Worm (Caenorhabditis elegans) whole organism, mixed stage, embryonic: ENCODE results near the gene R11F4.1.

Experiments
- bed-3 ChIP-seq: fragments of 200-800 bp; sonication (Bioruptor generic); optimal IDR thresholded peaks from 3 replicates; lab custom pipeline; 2018; ENCODE audit warnings: mild to moderate bottlenecking, missing genetic modification characterization, moderate library complexity, missing compliant biosample characterization
- blmp-1 ChIP-seq: fragments of 150-350 bp; optimal IDR thresholded peaks from 2 replicates; lab custom pipeline; 2014; ENCODE audit warnings: missing biosample characterization, missing genetic modification characterization
- ceh-39 ChIP-seq: fragments of 150-350 bp; optimal IDR thresholded peaks from 2 replicates; lab custom pipeline; 2014; ENCODE audit warnings: missing biosample characterization, missing genetic modification characterization
- ceh-43 ChIP-seq: fragments of 200-800 bp; sonication (Bioruptor generic); optimal IDR thresholded peaks from 2 replicates; lab custom pipeline; 2018; ENCODE audit warnings: mild to moderate bottlenecking, missing genetic modification characterization, moderate library complexity, missing compliant biosample characterization
- ceh-83 ChIP-seq: fragments of 200-800 bp; sonication (Bioruptor generic); optimal IDR thresholded peaks from 2 replicates; lab custom pipeline; 2018; ENCODE audit warnings: mild to moderate bottlenecking, missing genetic modification characterization, missing compliant biosample characterization
- ces-1 ChIP-seq: fragments of 150-350 bp; optimal IDR thresholded peaks from 2 replicates; lab custom pipeline; 2014; ENCODE audit warnings: missing biosample characterization, missing genetic modification reagents, missing genetic modification characterization
- drap-1 ChIP-seq: fragments of 200-800 bp; sonication (Bioruptor generic); optimal IDR thresholded peaks from 3 replicates; lab custom pipeline; 2018; ENCODE audit warnings: mild to moderate bottlenecking, missing genetic modification characterization, missing compliant biosample characterization
- elt-1 ChIP-seq: sonication (generic microtip); optimal IDR thresholded peaks from 2 replicates; lab custom pipeline; 2017; ENCODE audit warnings: missing genetic modification characterization, mild to moderate bottlenecking, missing compliant biosample characterization, antibody characterized with exemption, moderate library complexity, borderline replicate concordance; ENCODE audit not compliant: insufficient read depth
- elt-3 ChIP-seq: fragments of 150-350 bp; optimal IDR thresholded peaks from 2 replicates; lab custom pipeline; 2014; ENCODE audit warnings: missing biosample characterization, missing genetic modification characterization
- flh-1 ChIP-seq: fragments of 200-800 bp; sonication (Bioruptor generic); optimal IDR thresholded peaks from 2 replicates; lab custom pipeline; 2018; ENCODE audit warnings: mild to moderate bottlenecking, missing genetic modification characterization, moderate library complexity, missing compliant biosample characterization
- ham-2 ChIP-seq: fragments of 200-800 bp; sonication (Bioruptor generic); optimal IDR thresholded peaks from 2 replicates; lab custom pipeline; 2018; ENCODE audit warnings: mild to moderate bottlenecking, missing genetic modification characterization, missing compliant biosample characterization
- hlh-1 ChIP-seq: fragments of 150-350 bp; optimal IDR thresholded peaks from 2 replicates; lab custom pipeline; 2014; ENCODE audit warnings: missing biosample characterization, missing genetic modification reagents, missing genetic modification characterization
- lin-32 ChIP-seq: fragments of 200-800 bp; sonication (Bioruptor generic); optimal IDR thresholded peaks from 2 replicates; lab custom pipeline; 2018; ENCODE audit warnings: mild to moderate bottlenecking, missing genetic modification characterization, missing compliant biosample characterization
- lsy-2 ChIP-seq: fragments of 150-350 bp; optimal IDR thresholded peaks from 2 replicates; lab custom pipeline; 2014; ENCODE audit warnings: missing biosample characterization, missing genetic modification characterization
- mab-5 ChIP-seq: fragments of 150-350 bp; optimal IDR thresholded peaks from 2 replicates; lab custom pipeline; 2014; ENCODE audit warnings: missing biosample characterization, missing genetic modification characterization
- mep-1 ChIP-seq: fragments of 150-350 bp; optimal IDR thresholded peaks from 2 replicates; lab custom pipeline; 2017; ENCODE audit warnings: missing biosample characterization, missing genetic modification reagents, missing genetic modification characterization, inconsistent platforms
- nhr-12 ChIP-seq: fragments of 150-350 bp; optimal IDR thresholded peaks from 2 replicates; lab custom pipeline; 2014; ENCODE audit warnings: missing biosample characterization, missing genetic modification characterization
- nhr-2 ChIP-seq: fragments of 150-350 bp; optimal IDR thresholded peaks from 2 replicates; lab custom pipeline; 2014; ENCODE audit warnings: missing biosample characterization, missing genetic modification characterization
- nhr-237 ChIP-seq: fragments of 150-350 bp; optimal IDR thresholded peaks from 2 replicates; lab custom pipeline; 2014; ENCODE audit warnings: missing biosample characterization, missing genetic modification characterization
- nhr-28 ChIP-seq: fragments of 150-350 bp; optimal IDR thresholded peaks from 2 replicates; lab custom pipeline; 2014; ENCODE audit warnings: missing biosample characterization, missing genetic modification characterization
- nhr-76 ChIP-seq: sonication (generic microtip); optimal IDR thresholded peaks from 2 replicates; lab custom pipeline; 2017; ENCODE audit warnings: missing biosample characterization, missing genetic modification characterization
- pha-4 ChIP-seq: fragments of 150-350 bp; optimal IDR thresholded peaks from 2 replicates; lab custom pipeline; 2018; ENCODE audit warnings: missing biosample characterization, missing genetic modification reagents, missing genetic modification characterization
- sem-2 ChIP-seq: fragments of 200-800 bp; sonication (Bioruptor generic); optimal IDR thresholded peaks from 2 replicates; lab custom pipeline; 2018; ENCODE audit warnings: mild to moderate bottlenecking, missing genetic modification characterization, missing compliant biosample characterization
- snpc-4 ChIP-seq: fragments of 150-350 bp; optimal IDR thresholded peaks from 2 replicates; lab custom pipeline; 2014; ENCODE audit warnings: missing biosample characterization, missing genetic modification characterization
- sptf-1 ChIP-seq: sonication (generic microtip); optimal IDR thresholded peaks from 2 replicates; lab custom pipeline; 2017; ENCODE audit warnings: mild to moderate bottlenecking, missing genetic modification characterization, moderate library complexity, missing compliant biosample characterization
- tbx-8 ChIP-seq: fragments of 200-800 bp; sonication (Bioruptor generic); optimal IDR thresholded peaks from 2 replicates; lab custom pipeline; 2018; ENCODE audit warnings: mild to moderate bottlenecking, missing genetic modification characterization, moderate library complexity, missing compliant biosample characterization
- unc-120 ChIP-seq: sonication (generic microtip); optimal IDR thresholded peaks from 2 replicates; lab custom pipeline; 2017; ENCODE audit warnings: missing genetic modification characterization, missing compliant biosample characterization; ENCODE audit not compliant: poor library complexity, severe bottlenecking
- unc-62 ChIP-seq: fragments of 150-350 bp; optimal IDR thresholded peaks from 2 replicates; lab custom pipeline; 2014; ENCODE audit warnings: missing biosample characterization, missing genetic modification reagents, missing genetic modification characterization
- zip-8 ChIP-seq: fragments of 150-350 bp; optimal IDR thresholded peaks from 2 replicates; lab custom pipeline; 2014; ENCODE audit warnings: missing biosample characterization, missing genetic modification characterization
- ztf-11 ChIP-seq: fragments of 150-350 bp; optimal IDR thresholded peaks from 2 replicates; lab custom pipeline; 2014; ENCODE audit warnings: missing biosample characterization, missing genetic modification characterization

Gene R11F4.1

DNA sequence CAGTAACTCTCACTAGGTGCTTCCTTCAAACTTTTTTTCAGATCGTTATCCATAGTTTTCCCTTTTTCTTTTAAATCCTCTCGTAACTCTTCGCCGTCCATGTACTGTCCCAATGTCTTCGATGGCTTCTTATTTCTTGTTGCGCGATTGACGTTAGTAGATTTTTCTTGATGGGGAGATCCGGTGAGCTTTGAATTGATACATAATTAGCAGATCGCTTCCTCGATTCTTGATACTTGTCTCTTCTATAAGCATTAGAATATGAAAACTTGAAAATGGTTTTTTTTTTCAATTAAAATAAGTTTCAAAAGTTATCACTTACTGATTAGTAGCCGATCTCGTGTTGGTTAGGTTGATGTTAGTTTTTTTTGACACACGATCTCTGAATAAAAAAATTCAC lies 46.3 kb upstream of the R11F4.1 start, which contains the start of gene K07D4.2:
TSS of gene K07D4.2 (minus strand) at position 101 of the 400 bp plus-strand sequence.
- TF ChIP-seq sem-2 (GFP tag; lab: Kevin White, UChicago) (no peak), ceh-39 (tag; lab: Kevin White, UChicago) (no peak), ceh-43 (GFP tag; lab: Kevin White, UChicago) (no peak), unc-62 (no peak), drap-1 (GFP tag; lab: Kevin White, UChicago) (no peak), ham-2 (GFP tag; lab: Kevin White, UChicago) (no peak), snpc-4 (tag; lab: Kevin White, UChicago) (no peak), nhr-12 (tag; lab: Kevin White, UChicago) (no peak), nhr-237 (no peak), bed-3 (GFP tag; lab: Kevin White, UChicago) (no peak), mab-5 (tag; lab: Kevin White, UChicago) (no peak), tbx-8 (GFP tag; lab: Kevin White, UChicago) (no peak), flh-1 (GFP tag; lab: Kevin White, UChicago) (no peak), ztf-11 (tag; lab: Kevin White, UChicago) (no peak), mep-1 (tag; lab: Kevin White, UChicago) (no peak), ceh-83 (GFP tag; lab: Kevin White, UChicago) (no peak), lsy-2 (tag; lab: Kevin White, UChicago) (no peak), nhr-28 (tag; lab: Kevin White, UChicago) (no peak), elt-3 (tag; lab: Kevin White, UChicago) (no peak), ces-1 (GFP tag; lab: Kevin White, UChicago) (no peak)

DNA sequence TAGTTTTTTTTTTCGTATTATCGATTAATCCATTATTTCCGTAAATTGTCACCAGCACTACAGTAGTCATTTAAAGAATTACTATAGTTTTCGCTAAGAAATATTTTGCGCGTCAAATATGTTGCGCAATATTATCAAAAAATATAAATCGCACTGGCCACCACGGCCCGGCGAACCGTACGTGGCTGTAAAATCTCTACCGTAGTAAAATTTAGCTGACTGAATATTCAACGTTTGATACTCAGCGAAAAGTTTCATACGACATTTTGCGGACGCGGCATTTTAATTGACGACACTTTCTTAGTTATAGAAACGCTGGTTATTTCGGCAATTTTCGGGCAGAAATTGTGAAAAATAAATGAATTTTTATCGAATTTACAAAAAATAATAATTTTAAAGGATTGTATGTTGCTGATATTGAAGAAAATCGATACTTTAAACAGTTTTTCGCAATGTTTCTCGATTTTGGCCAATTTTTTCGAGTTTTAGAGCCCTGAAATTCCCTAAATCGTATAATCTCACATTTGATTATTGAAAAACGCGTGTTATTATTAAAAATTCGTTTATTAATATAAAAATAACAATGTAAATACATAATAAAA lies 43.8 kb upstream of the R11F4.1 start:
- TF ChIP-seq zip-8, result peak; percentile 21
- TF ChIP-seq lsy-2 (tag; lab: Kevin White, UChicago), result peak; percentile 50
- TF ChIP-seq, all 35 proteins: peak for 2; not testable (repeated sequence) for 33

DNA sequence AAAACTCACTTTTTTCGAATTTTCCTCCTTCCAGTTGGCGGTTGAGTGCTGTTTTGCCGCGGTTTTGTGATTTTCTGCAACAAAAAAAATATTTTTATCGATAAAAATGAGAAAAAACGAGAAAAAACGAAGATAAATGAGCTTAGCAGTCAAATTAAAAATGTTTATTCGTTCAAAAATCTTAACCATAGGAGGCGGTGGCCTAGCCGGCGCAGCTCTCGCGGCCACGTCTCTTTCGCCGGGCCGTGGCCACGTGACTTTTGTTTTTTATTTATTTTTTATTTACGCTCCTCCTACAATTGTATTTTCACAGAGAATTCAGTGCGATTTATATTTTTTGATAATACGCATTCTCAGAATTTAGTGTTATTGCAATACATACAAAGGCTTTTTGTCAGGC lies 42.1 kb upstream of the R11F4.1 start:
- peak; percentile 13 for TF ChIP-seq lsy-2 (tag; lab: Kevin White, UChicago)
- TF ChIP-seq, all 35 proteins: peak for 1; not testable (repeated sequence) for 34

DNA sequence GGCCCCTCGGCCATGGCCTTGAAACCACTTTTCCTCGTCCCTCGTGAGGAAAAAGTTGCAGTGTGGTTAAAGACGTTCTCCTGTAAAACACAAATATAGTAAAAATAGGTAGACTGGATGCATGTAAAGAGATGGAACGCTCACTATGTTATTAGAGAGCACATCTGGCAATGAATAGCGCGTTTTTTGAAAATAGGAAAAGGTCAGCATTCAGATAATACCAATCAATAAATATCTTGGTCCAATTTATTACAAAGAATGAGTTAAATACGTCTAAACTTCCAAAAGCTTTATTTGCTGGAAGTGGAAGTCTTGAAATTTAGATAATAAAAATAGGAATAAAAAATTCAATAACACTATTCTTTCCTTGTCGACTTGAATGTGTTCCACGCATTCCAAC lies 29.3 kb upstream of the R11F4.1 start, which contains the start of gene gadr-4:
TSS of gene gadr-4 (minus strand) at position 101 of the 400 bp plus-strand sequence.
- TF ChIP-seq snpc-4 (tag; lab: Kevin White, UChicago) (no peak), bed-3 (GFP tag; lab: Kevin White, UChicago) (no peak), nhr-237 (no peak), nhr-76 (tag; lab: Kevin White, UChicago) (no peak), drap-1 (GFP tag; lab: Kevin White, UChicago) (no peak), ceh-39 (tag; lab: Kevin White, UChicago) (no peak)

DNA sequence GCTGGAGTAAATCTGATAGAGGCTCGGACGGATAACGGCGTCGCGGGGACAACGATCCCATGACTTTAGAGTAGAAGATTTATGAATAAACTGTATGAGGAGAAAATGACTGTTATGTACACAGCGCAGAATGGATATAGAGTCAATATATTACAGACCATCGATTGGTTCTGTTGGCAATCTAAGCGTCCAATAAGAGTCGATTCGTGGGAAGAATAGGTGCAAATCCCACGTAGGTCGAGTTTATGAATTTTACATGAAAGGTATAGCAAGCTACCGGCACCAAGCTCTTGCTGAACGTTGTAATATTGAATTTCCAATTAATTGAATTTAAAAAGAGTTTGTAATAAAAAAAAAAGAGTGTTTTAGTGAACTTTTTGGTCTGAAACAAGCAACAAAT lies 27.7 kb upstream of the R11F4.1 start, which contains the start of gene fbxb-118:
TSS of gene fbxb-118 (minus strand) at position 101 of the 400 bp plus-strand sequence.
- TF ChIP-seq ceh-39 (tag; lab: Kevin White, UChicago) (no peak), lsy-2 (tag; lab: Kevin White, UChicago) (no peak), bed-3 (GFP tag; lab: Kevin White, UChicago) (no peak), pha-4 (tag; lab: Kevin White, UChicago) (no peak), elt-1 (tag; lab: Kevin White, UChicago) (no peak), elt-3 (tag; lab: Kevin White, UChicago) (no peak), mab-5 (tag; lab: Kevin White, UChicago) (no peak), unc-120 (tag; lab: Kevin White, UChicago) (no peak), tbx-8 (GFP tag; lab: Kevin White, UChicago) (no peak), ceh-43 (GFP tag; lab: Kevin White, UChicago) (no peak)

DNA sequence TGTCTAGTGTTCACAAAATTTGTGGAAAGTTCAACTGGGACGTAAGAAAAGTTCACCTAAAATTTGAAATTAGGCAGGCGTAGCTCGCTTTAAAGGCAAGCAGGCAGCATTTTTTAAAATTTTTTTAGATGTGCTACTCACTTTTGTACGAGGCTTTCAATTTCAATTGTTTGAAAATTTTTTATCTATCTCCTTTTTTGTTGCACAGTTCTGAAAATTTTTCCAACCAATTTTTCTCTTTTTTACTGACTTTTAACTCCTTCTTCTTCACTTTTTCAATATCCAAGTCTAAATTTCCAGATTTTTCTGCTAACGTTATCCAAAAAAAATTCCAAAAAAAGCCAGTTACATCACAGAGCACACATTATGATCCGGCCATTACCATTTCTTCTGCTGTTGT lies 24.5 kb upstream of the R11F4.1 start, which contains the start of gene W06A11.1:
TSS of gene W06A11.1 (plus strand) at position 301 of the 400 bp plus-strand sequence.
- TF ChIP-seq ces-1 (GFP tag; lab: Kevin White, UChicago), result no peak
- TF ChIP-seq unc-120 (tag; lab: Kevin White, UChicago), result no peak
- no peak for TF ChIP-seq hlh-1 (tag; lab: Kevin White, UChicago)
- TF ChIP-seq pha-4 (tag; lab: Kevin White, UChicago), result no peak
- TF ChIP-seq sptf-1 (tag; lab: Kevin White, UChicago), result no peak
- no peak for TF ChIP-seq blmp-1 (tag; lab: Kevin White, UChicago)
- no peak for TF ChIP-seq lsy-2 (tag; lab: Kevin White, UChicago)
- TF ChIP-seq unc-62, result no peak
- no peak for TF ChIP-seq zip-8
- TF ChIP-seq lin-32 (GFP tag; lab: Kevin White, UChicago), result no peak
- no peak for TF ChIP-seq elt-3 (tag; lab: Kevin White, UChicago)
- TF ChIP-seq snpc-4 (tag; lab: Kevin White, UChicago), result no peak
- TF ChIP-seq elt-1 (tag; lab: Kevin White, UChicago), result no peak
- TF ChIP-seq nhr-2 (tag; lab: Kevin White, UChicago), result no peak
- no peak for TF ChIP-seq nhr-12 (tag; lab: Kevin White, UChicago)
- TF ChIP-seq drap-1 (GFP tag; lab: Kevin White, UChicago), result no peak
- no peak for TF ChIP-seq tbx-8 (GFP tag; lab: Kevin White, UChicago)
- no peak for TF ChIP-seq ceh-83 (GFP tag; lab: Kevin White, UChicago)
- no peak for TF ChIP-seq mab-5 (tag; lab: Kevin White, UChicago)
- no peak for TF ChIP-seq ceh-43 (GFP tag; lab: Kevin White, UChicago)
